Fruit fly (Drosophila melanogaster): Measurements from ENCODE around the gene Pli.

Pli gene

DNA sequence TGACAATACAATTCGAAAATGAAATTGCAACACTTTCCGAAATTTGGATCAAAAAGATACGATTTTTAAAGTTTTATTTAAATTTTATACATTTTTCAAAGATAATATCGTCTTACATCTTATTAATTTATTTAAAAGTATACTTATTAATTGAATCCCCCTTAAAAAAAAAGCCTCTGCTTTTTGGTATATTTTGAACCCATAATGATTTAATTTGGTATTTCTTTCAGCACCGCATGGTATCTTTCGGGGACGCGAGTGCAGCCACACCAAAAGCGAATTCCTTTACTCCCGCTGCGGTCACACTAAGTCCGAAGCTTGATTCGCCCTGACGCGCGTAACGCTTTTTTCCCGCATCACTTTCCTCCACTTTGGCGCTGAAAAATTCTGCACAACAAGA is 69.6 kb downstream of the Pli start (continued):
- TF ChIP-seq Poxn (GFP tag; IDR thresholded peaks at IDR 0.05) (no peak), Xrp1 (GFP tag; IDR thresholded peaks at IDR 0.05) (peak; percentile 45; the same call in 1 of the 2 replicates), unpg (GFP tag; optimal IDR thresholded peaks at IDR 0.05) (peak; percentile 39), Awh (GFP tag; IDR thresholded peaks at IDR 0.05) (no peak), C15 (GFP tag; IDR thresholded peaks at IDR 0.05) (no peak), CG16779 (GFP tag; IDR thresholded peaks at IDR 0.05) (no peak), nau (GFP tag; optimal IDR thresholded peaks at IDR 0.05) (no peak), TFAM (GFP tag; optimal IDR thresholded peaks at IDR 0.05) (no peak), CG7786 (GFP tag; optimal IDR thresholded peaks at IDR 0.05) (no peak), Bdp1 (GFP tag; optimal IDR thresholded peaks at IDR 0.05) (no peak), HLH54F (GFP tag; optimal IDR thresholded peaks at IDR 0.05) (no peak), CG17612 (GFP tag; IDR thresholded peaks at IDR 0.05) (no peak), tna (GFP tag; IDR thresholded peaks at IDR 0.05; ENCODE audit: partially characterized antibody) (no peak), NC2β (GFP tag; optimal IDR thresholded peaks at IDR 0.05) (no peak), CG10543 (GFP tag; optimal IDR thresholded peaks at IDR 0.05) (no peak), mirr (GFP tag; optimal IDR thresholded peaks at IDR 0.05) (no peak), tgo (GFP tag; IDR thresholded peaks at IDR 0.05) (no peak), Bteb2 (GFP tag; optimal IDR thresholded peaks at IDR 0.05) (no peak), CG7963 (GFP tag; IDR thresholded peaks at IDR 0.05; ENCODE audit: partially characterized antibody) (0 out of 3 replicates have a peak, but pooled peaks have one; percentile 21), amos (GFP tag; IDR thresholded peaks at IDR 0.05; ENCODE audit: partially characterized antibody) (no peak), Med (GFP tag) (peak; percentile 87), CG1602 (GFP tag; optimal IDR thresholded peaks at IDR 0.05) (no peak), CG2202 (tag; optimal IDR thresholded peaks at IDR 0.05) (no peak), CG6654 (GFP tag; optimal IDR thresholded peaks at IDR 0.05) (no peak), CG15479 (GFP tag; optimal IDR thresholded peaks at IDR 0.05) (no peak), Scr (GFP tag; IDR thresholded peaks at IDR 0.05; ENCODE audit: partially characterized antibody) (peak; percentile 31; the same call in 1 of the 2 replicates), gsb-n (tag; optimal IDR thresholded peaks at IDR 0.05) (no peak), CG30020 (tag; optimal IDR thresholded peaks at IDR 0.05) (no peak), CG18011 (GFP tag; optimal IDR thresholded peaks at IDR 0.05) (no peak), Antp (GFP tag; optimal IDR thresholded peaks at IDR 0.05) (no peak), Pdp1 (GFP tag; optimal IDR thresholded peaks at IDR 0.05) (peak in 1 of 2 experiments; percentile 59), Side (GFP tag; optimal IDR thresholded peaks at IDR 0.05) (no peak), Tbp (GFP tag; optimal IDR thresholded peaks at IDR 0.05) (no peak), Eip74EF (GFP tag; optimal IDR thresholded peaks at IDR 0.05) (no peak), pho (GFP tag; optimal IDR thresholded peaks at IDR 0.05) (no peak), chinmo (GFP tag; IDR thresholded peaks at IDR 0.05; ENCODE audit: partially characterized antibody) (no peak), wek (GFP tag; optimal IDR thresholded peaks at IDR 0.05) (no peak), Sox102F (GFP tag; optimal IDR thresholded peaks at IDR 0.05) (peak; percentile 26), slou (GFP tag; optimal IDR thresholded peaks at IDR 0.05) (no peak), vvl (GFP tag; IDR thresholded peaks at IDR 0.05) (peak; percentile 67), CG3838 (GFP tag; optimal IDR thresholded peaks at IDR 0.05) (no peak), Drgx (GFP tag; IDR thresholded peaks at IDR 0.05) (0 out of 2 replicates have a peak, but pooled peaks have one; percentile 8), sr (GFP tag; IDR thresholded peaks at IDR 0.05) (no peak), trh (GFP tag; optimal IDR thresholded peaks at IDR 0.05) (peak; percentile 40), CG9437 (GFP tag; optimal IDR thresholded peaks at IDR 0.05) (no peak), dati (GFP tag; IDR thresholded peaks at IDR 0.05) (no peak), CG8765 (GFP tag; IDR thresholded peaks at IDR 0.05) (no peak), CG11696 (GFP tag; IDR thresholded peaks at IDR 0.05) (0 out of 2 replicates have a peak, but pooled peaks have one; percentile 9), lbe (GFP tag; optimal IDR thresholded peaks at IDR 0.05) (no peak), btn (GFP tag; optimal IDR thresholded peaks at IDR 0.05) (no peak), Hr3 (GFP tag; optimal IDR thresholded peaks at IDR 0.05) (no peak)

All from whole organism, embryonic.